Fruit fly (Drosophila melanogaster): ENCODE measurements around the gene sgg.

sgg gene

DNA sequence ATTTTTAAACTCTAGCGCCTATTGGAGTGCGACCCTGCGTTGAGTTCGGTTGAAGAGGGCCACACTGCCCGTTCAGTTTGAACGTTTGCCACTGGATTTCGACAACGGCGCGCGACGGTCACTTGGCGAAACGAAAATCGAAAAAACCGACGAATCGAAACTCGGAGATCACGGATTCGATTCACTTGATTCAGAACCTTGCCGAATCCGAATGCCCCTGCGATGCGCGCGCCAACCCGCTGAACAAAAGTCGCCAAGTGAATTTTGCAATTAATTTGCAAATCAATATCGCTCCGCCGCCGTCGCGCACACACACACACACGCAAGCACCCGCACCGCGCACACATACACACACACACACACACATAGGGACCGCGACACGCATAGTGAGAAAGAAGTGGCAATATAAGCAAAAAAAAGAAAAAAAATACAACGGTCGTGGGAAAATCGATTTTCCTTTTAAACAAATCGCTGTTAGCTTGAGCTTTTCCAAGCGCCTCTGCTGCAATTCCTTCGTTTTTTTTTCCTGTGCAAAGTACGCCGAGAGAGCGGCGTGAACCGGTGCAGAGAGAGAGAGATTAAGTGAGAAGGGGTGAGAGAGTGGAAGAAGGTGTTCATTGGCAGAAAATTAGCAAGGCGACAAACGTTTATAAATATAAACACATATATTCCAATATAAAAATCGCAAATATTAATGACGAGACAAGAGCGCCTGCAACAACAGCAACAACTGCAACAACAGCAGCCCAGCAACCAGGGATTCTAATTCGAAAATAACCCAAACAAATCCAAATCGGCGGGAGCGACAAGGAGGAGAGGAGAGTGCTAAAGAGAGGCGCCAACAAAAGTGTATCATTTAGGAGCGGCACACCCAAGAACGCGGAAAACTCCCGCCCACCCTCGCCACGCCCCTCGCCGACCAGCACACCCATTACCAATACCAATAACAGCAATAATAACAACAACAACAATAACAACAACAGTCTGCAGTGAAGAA is 45.0 kb upstream of the sgg start, which contains the start of gene egh (continued):
- no peak for TF ChIP-seq CG12104 (GFP tag; optimal IDR thresholded peaks at IDR 0.05)
- TF ChIP-seq inv (GFP tag; IDR thresholded peaks at IDR 0.05; ENCODE audit: partially characterized antibody): no peak
- no peak for TF ChIP-seq org-1 (GFP tag; optimal IDR thresholded peaks at IDR 0.05)
- no peak for TF ChIP-seq CG2712 (tag; optimal IDR thresholded peaks at IDR 0.05)
- no peak for TF ChIP-seq Gsc (GFP tag; IDR thresholded peaks at IDR 0.05)
- TF ChIP-seq CG4730 (GFP tag; IDR thresholded peaks at IDR 0.05): no peak
- TF ChIP-seq GATAe (GFP tag; conservative IDR thresholded peaks at IDR 0.05): no peak
- no peak for TF ChIP-seq rib (GFP tag; IDR thresholded peaks at IDR 0.05)
- TF ChIP-seq Hr39 (optimal IDR thresholded peaks at IDR 0.05): no peak
- TF ChIP-seq bsh (GFP tag; optimal IDR thresholded peaks at IDR 0.05): peak in 1 of 2 experiments; percentile 46
- TF ChIP-seq CG4854 (GFP tag; optimal IDR thresholded peaks at IDR 0.05): no peak
- peak; percentile 22 for TF ChIP-seq Lhr (GFP tag; optimal IDR thresholded peaks at IDR 0.05)
- TF ChIP-seq CG5953 (GFP tag; IDR thresholded peaks at IDR 0.05): 0 out of 2 replicates have a peak, but pooled peaks have one; percentile 32
- TF ChIP-seq Dek (tag; optimal IDR thresholded peaks at IDR 0.05): no peak
- TF ChIP-seq zfh1 (GFP tag; IDR thresholded peaks at IDR 0.05): peak; percentile 27; the same call in 1 of the 3 replicates
- TF ChIP-seq sc (optimal IDR thresholded peaks at IDR 0.05): no peak
- TF ChIP-seq sc (GFP tag; optimal IDR thresholded peaks at IDR 0.05): no peak
- TF ChIP-seq cg (GFP tag; optimal IDR thresholded peaks at IDR 0.05): peak; percentile 92
- peak; percentile 34 for TF ChIP-seq zfh2 (GFP tag; optimal IDR thresholded peaks at IDR 0.05)
- TF ChIP-seq sr (GFP tag; IDR thresholded peaks at IDR 0.05): no peak
- peak; percentile 1 for TF ChIP-seq Hand (GFP tag; optimal IDR thresholded peaks at IDR 0.05)
- TF ChIP-seq CG12391 (tag; optimal IDR thresholded peaks at IDR 0.05): no peak
- TF ChIP-seq ase (GFP tag; IDR thresholded peaks at IDR 0.05): peak; percentile 31; the same call in 1 of the 3 replicates
- no peak for TF ChIP-seq CG11504 (tag; optimal IDR thresholded peaks at IDR 0.05)
- peak; percentile 79 for TF ChIP-seq sens (GFP tag)
- TF ChIP-seq Drgx (GFP tag; IDR thresholded peaks at IDR 0.05): peak; percentile 80
- TF ChIP-seq CG8089 (GFP tag; optimal IDR thresholded peaks at IDR 0.05): no peak
- peak; percentile 74 for TF ChIP-seq CG14710 (tag; optimal IDR thresholded peaks at IDR 0.05)
- TF ChIP-seq CG12659 (GFP tag; optimal IDR thresholded peaks at IDR 0.05): peak; percentile 34
- peak; percentile 43 for TF ChIP-seq Sin3A (optimal IDR thresholded peaks at IDR 0.05)
- peak; percentile 36; the same call in 1 of the 3 replicates for TF ChIP-seq HLH4C (GFP tag; IDR thresholded peaks at IDR 0.05; ENCODE audit: partially characterized antibody)
- TF ChIP-seq Six4 (GFP tag; optimal IDR thresholded peaks at IDR 0.05): no peak
- peak; percentile 2 for TF ChIP-seq Dad (GFP tag; optimal IDR thresholded peaks at IDR 0.05)
- no peak for TF ChIP-seq sim (GFP tag; IDR thresholded peaks at IDR 0.05)
- TF ChIP-seq Pdp1 (GFP tag; optimal IDR thresholded peaks at IDR 0.05): no peak
- TF ChIP-seq Neu2 (GFP tag; optimal IDR thresholded peaks at IDR 0.05; ENCODE audit: borderline replicate concordance): no peak
- TF ChIP-seq CG13123 (GFP tag; optimal IDR thresholded peaks at IDR 0.05): no peak
- 0 out of 4 replicates have a peak, but pooled peaks have one; percentile 43 for TF ChIP-seq chinmo (GFP tag; IDR thresholded peaks at IDR 0.05; ENCODE audit: partially characterized antibody)
- TF ChIP-seq Hr3 (GFP tag; optimal IDR thresholded peaks at IDR 0.05): no peak
- peak; percentile 64 for TF ChIP-seq Nf-YC (tag; optimal IDR thresholded peaks at IDR 0.05)
- TF ChIP-seq CG13287 (GFP tag; IDR thresholded peaks at IDR 0.05; ENCODE audit: partially characterized antibody): peak; percentile 19; the same call in 1 of the 2 replicates
- TF ChIP-seq Dll (GFP tag; IDR thresholded peaks at IDR 0.05; ENCODE audit: partially characterized antibody): no peak
- no peak for TF ChIP-seq CoRest (tag; optimal IDR thresholded peaks at IDR 0.05)
- TF ChIP-seq Dip2 (GFP tag; IDR thresholded peaks at IDR 0.05): no peak
- no peak for TF ChIP-seq tin (GFP tag; optimal IDR thresholded peaks at IDR 0.05)
- TF ChIP-seq CG4404 (GFP tag; IDR thresholded peaks at IDR 0.05): no peak
- TF ChIP-seq CG31441 (GFP tag; IDR thresholded peaks at IDR 0.05): no peak
- no peak for TF ChIP-seq CG17912 (GFP tag; optimal IDR thresholded peaks at IDR 0.05)
- TF ChIP-seq Max (GFP tag; optimal IDR thresholded peaks at IDR 0.05): no peak

Measured in whole organism, embryonic.